Worm (Caenorhabditis elegans) whole organism, young adult: ENCODE data around the gene ncl-1.

Experiments
- B0261.1 ChIP-seq: sonication (generic microtip); optimal IDR thresholded peaks from 2 replicates; lab custom pipeline; 2016; ENCODE audit warnings: mild to moderate bottlenecking, missing genetic modification characterization, moderate library complexity, missing compliant biosample characterization
- C06A6.2 ChIP-seq: fragments of 200-800 bp; sonication (Bioruptor generic); conservative IDR thresholded peaks from 2 replicates; pipeline ENCODE4 v1.3.6; 2022; ENCODE audit warnings: missing genetic modification characterization, missing compliant biosample characterization
- F10E7.11 ChIP-seq: sonication (generic microtip); optimal IDR thresholded peaks from 2 replicates; lab custom pipeline; 2017; ENCODE audit warnings: mild to moderate bottlenecking, missing genetic modification characterization, moderate library complexity, missing compliant biosample characterization
- F49E8.2 ChIP-seq: sonication (generic microtip); optimal IDR thresholded peaks from 3 replicates; lab custom pipeline; 2017; ENCODE audit warnings: missing genetic modification characterization, mild to moderate bottlenecking, missing compliant biosample characterization, antibody characterized with exemption, moderate library complexity; ENCODE audit not compliant: insufficient read depth
- F55B11.4 ChIP-seq: sonication (generic microtip); optimal IDR thresholded peaks from 2 replicates; lab custom pipeline; 2016; ENCODE audit warnings: missing compliant biosample characterization, missing genetic modification characterization, borderline replicate concordance; ENCODE audit not compliant: insufficient read depth
- F57C9.4 ChIP-seq: sonication (generic microtip); optimal IDR thresholded peaks from 2 replicates; lab custom pipeline; 2017; ENCODE audit warnings: mild to moderate bottlenecking, missing genetic modification characterization, missing compliant biosample characterization
- T26A5.8 ChIP-seq: sonication (generic microtip); optimal IDR thresholded peaks from 2 replicates; lab custom pipeline; 2016; ENCODE audit warnings: missing genetic modification characterization, missing compliant biosample characterization
- Y95B8A.8 ChIP-seq: fragments of 200-800 bp; sonication (Bioruptor generic); IDR thresholded peaks from 2 replicates; pipeline ENCODE4 v1.3.6; 2022; ENCODE audit warnings: missing genetic modification reagents, missing genetic modification characterization, missing compliant biosample characterization
- ZK185.1 ChIP-seq: sonication (generic microtip); optimal IDR thresholded peaks from 2 replicates; lab custom pipeline; 2016; ENCODE audit warnings: mild to moderate bottlenecking, missing genetic modification characterization, missing compliant biosample characterization; ENCODE audit not compliant: poor library complexity, severe bottlenecking
- aptf-2 ChIP-seq: fragments of 200-800 bp; sonication (Bioruptor generic); conservative IDR thresholded peaks from 2 replicates; pipeline ENCODE4 v1.3.6; 2022; ENCODE audit warnings: missing genetic modification reagents, missing genetic modification characterization, missing compliant biosample characterization
- atf-7 ChIP-seq: sonication (generic microtip); optimal IDR thresholded peaks from 2 replicates; lab custom pipeline; 2017; ENCODE audit warnings: mild to moderate bottlenecking, missing genetic modification characterization, missing compliant biosample characterization
- attf-6 ChIP-seq: fragments of 200-800 bp; sonication (Bioruptor generic); IDR thresholded peaks from 2 replicates; pipeline ENCODE4 v1.3.6; 2022; ENCODE audit warnings: missing genetic modification reagents, missing genetic modification characterization, missing compliant biosample characterization
- bed-2 ChIP-seq: fragments of 200-800 bp; sonication (Bioruptor generic); IDR thresholded peaks from 2 replicates; pipeline ENCODE4 v1.3.6; 2022; ENCODE audit warnings: missing genetic modification reagents, missing genetic modification characterization, missing compliant biosample characterization
- ccch-3 ChIP-seq: fragments of 200-800 bp; sonication (Bioruptor generic); optimal IDR thresholded peaks from 2 replicates; lab custom pipeline; 2018; ENCODE audit warnings: mild to moderate bottlenecking, missing genetic modification characterization, missing compliant biosample characterization
- cebp-1 ChIP-seq, 2 experiments: fragments of 200-800 bp in 1 of 2; sonication (Bioruptor generic) in 1 of 2; sonication (generic microtip) in 1 of 2; IDR thresholded peaks in 1 of 2; optimal IDR thresholded peaks in 1 of 2; 2 replicates each; pipeline versions ENCODE4 v1.3.6 to Lab custom; 2017 to 2022; ENCODE audit warnings: missing compliant biosample characterization in 2 of 2, missing genetic modification characterization in 2 of 2, mild to moderate bottlenecking in 1 of 2, missing genetic modification reagents in 1 of 2, moderate library complexity in 1 of 2
- ceh-100 ChIP-seq: fragments of 200-800 bp; sonication (Bioruptor generic); IDR thresholded peaks from 2 replicates; pipeline ENCODE4 v1.3.6; 2022; ENCODE audit warnings: missing genetic modification reagents, missing genetic modification characterization, missing compliant biosample characterization
- ceh-27 ChIP-seq: fragments of 200-800 bp; sonication (Bioruptor generic); optimal IDR thresholded peaks from 2 replicates; lab custom pipeline; 2018; ENCODE audit warnings: mild to moderate bottlenecking, missing genetic modification characterization, moderate library complexity, missing compliant biosample characterization
- ceh-79 ChIP-seq: sonication (generic microtip); optimal IDR thresholded peaks from 2 replicates; lab custom pipeline; 2017; ENCODE audit warnings: mild to moderate bottlenecking, missing genetic modification characterization, missing compliant biosample characterization
- chd-7 ChIP-seq: sonication (generic microtip); optimal IDR thresholded peaks from 2 replicates; lab custom pipeline; 2016; ENCODE audit warnings: mild to moderate bottlenecking, missing genetic modification characterization, moderate library complexity, missing compliant biosample characterization
- dpff-1 ChIP-seq: sonication (generic microtip); optimal IDR thresholded peaks from 2 replicates; lab custom pipeline; 2017; ENCODE audit warnings: mild to moderate bottlenecking, missing genetic modification characterization, missing compliant biosample characterization
- egrh-3 ChIP-seq: fragments of 200-800 bp; sonication (Bioruptor generic); IDR thresholded peaks from 2 replicates; pipeline ENCODE4 v1.3.6; 2022; ENCODE audit warnings: missing genetic modification reagents, missing genetic modification characterization, missing compliant biosample characterization
- ekl-4 ChIP-seq: fragments of 200-800 bp; sonication (Bioruptor generic); IDR thresholded peaks from 2 replicates; pipeline ENCODE4 v1.3.6; 2022; ENCODE audit warnings: missing genetic modification reagents, missing genetic modification characterization, missing compliant biosample characterization
- him-1 ChIP-seq: sonication (generic microtip); optimal IDR thresholded peaks from 2 replicates; lab custom pipeline; 2016; ENCODE audit warnings: missing genotype, missing genetic modification reagents, missing genetic modification characterization, missing compliant biosample characterization
- hlh-26 ChIP-seq: fragments of 200-800 bp; sonication (Bioruptor generic); conservative IDR thresholded peaks from 2 replicates; pipeline ENCODE4 v1.3.6; 2022; ENCODE audit warnings: missing genetic modification reagents, missing genetic modification characterization, missing compliant biosample characterization
- let-607 ChIP-seq, 2 experiments: fragments of 200-800 bp in 1 of 2; sonication (Bioruptor generic) in 1 of 2; sonication (generic microtip) in 1 of 2; optimal IDR thresholded peaks; 2 replicates each; lab custom pipeline; 2016 to 2018; ENCODE audit warnings: mild to moderate bottlenecking in 2 of 2, missing compliant biosample characterization in 2 of 2, missing genetic modification characterization in 2 of 2, moderate library complexity in 2 of 2, missing genotype in 1 of 2
- lin-35 ChIP-seq, 3 experiments: fragments of 150-350 bp in 2 of 3; sonication (generic microtip) in 1 of 3; optimal IDR thresholded peaks; 2 replicates each; lab custom pipeline; 2014 to 2018; ENCODE audit warnings: missing biosample characterization in 3 of 3, missing genetic modification characterization in 3 of 3, missing genetic modification reagents in 3 of 3
- lin-40 ChIP-seq: sonication (generic microtip); optimal IDR thresholded peaks from 2 replicates; lab custom pipeline; 2016; ENCODE audit warnings: missing genetic modification characterization, mild to moderate bottlenecking, missing compliant biosample characterization, missing genotype, missing genetic modification reagents
- lin-54 ChIP-seq: fragments of 200-800 bp; sonication (Bioruptor generic); optimal IDR thresholded peaks from 2 replicates; lab custom pipeline; 2018; ENCODE audit warnings: mild to moderate bottlenecking, missing genetic modification characterization, missing compliant biosample characterization
- mcd-1 ChIP-seq: fragments of 200-800 bp; sonication (Bioruptor generic); IDR thresholded peaks from 2 replicates; pipeline ENCODE4 v1.3.6; 2022; ENCODE audit warnings: missing genetic modification reagents, missing genetic modification characterization, missing compliant biosample characterization
- rcor-1 ChIP-seq: fragments of 200-800 bp; sonication (Bioruptor generic); IDR thresholded peaks from 2 replicates; pipeline ENCODE4 v1.3.6; 2022; ENCODE audit warnings: missing genetic modification reagents, missing genetic modification characterization, missing compliant biosample characterization
- repo-1 ChIP-seq: sonication (generic microtip); optimal IDR thresholded peaks from 2 replicates; lab custom pipeline; 2017; ENCODE audit warnings: mild to moderate bottlenecking, missing genetic modification characterization, missing compliant biosample characterization
- sdz-38 ChIP-seq: sonication (generic microtip); optimal IDR thresholded peaks from 2 replicates; lab custom pipeline; 2016; ENCODE audit warnings: missing genotype, missing genetic modification characterization, missing compliant biosample characterization
- snpc-4 ChIP-seq, 5 experiments: fragments of 150-350 bp in 1 of 5; sonication (generic microtip) in 4 of 5; optimal IDR thresholded peaks; 2 replicates each; lab custom pipeline; 2014 to 2018; ENCODE audit warnings: missing genetic modification characterization in 5 of 5, missing biosample characterization in 3 of 5, antibody characterized with exemption in 2 of 5, mild to moderate bottlenecking in 2 of 5, missing compliant biosample characterization in 2 of 5, missing genotype in 2 of 5, moderate library complexity in 2 of 5, missing genetic modification reagents in 1 of 5
- tbp1 ChIP-seq: fragments of 200-800 bp; sonication (Bioruptor generic); optimal IDR thresholded peaks from 2 replicates; lab custom pipeline; 2018; ENCODE audit warnings: mild to moderate bottlenecking, missing genetic modification characterization, missing compliant biosample characterization
- zim-3 ChIP-seq: sonication (generic microtip); optimal IDR thresholded peaks from 2 replicates; lab custom pipeline; 2017; ENCODE audit warnings: mild to moderate bottlenecking, missing genetic modification characterization, moderate library complexity, missing compliant biosample characterization
- ztf-26 ChIP-seq: sonication (generic microtip); optimal IDR thresholded peaks from 2 replicates; lab custom pipeline; 2017; ENCODE audit warnings: missing genetic modification characterization, missing compliant biosample characterization

ncl-1 gene

ce11 chrIII:7737646-7738258, 18.2 kb downstream of the ncl-1 start:
- TF ChIP-seq repo-1 (tag; lab: Kevin White, UChicago) (peak; percentile 11), ztf-26 (tag; lab: Kevin White, UChicago) (peak; percentile 8), zim-3 (tag; lab: Kevin White, UChicago) (peak; percentile 59), C06A6.2 (GFP tag; lab: Robert Waterston, UW) (0 out of 2 replicates have a peak, but pooled peaks have one; percentile 49), Y95B8A.8 (GFP tag; lab: Robert Waterston, UW) (no peak), dpff-1 (tag; lab: Kevin White, UChicago) (peak; percentile 74), ZK185.1 (tag; lab: Kevin White, UChicago) (peak; percentile 51), him-1 (tag; lab: Kevin White, UChicago) (no peak), let-607 (tag; optimal IDR thresholded peaks at IDR 0.05; lab: Kevin White, UChicago) (peak in 1 of 2 experiments; percentile 26), aptf-2 (GFP tag; lab: Robert Waterston, UW) (0 out of 2 replicates have a peak, but pooled peaks have one; percentile 11), lin-35 (GFP tag; optimal IDR thresholded peaks at IDR 0.05; lab: Kevin White, UChicago) (peak in 1 of 3 experiments; percentile 40), chd-7 (tag; lab: Kevin White, UChicago) (peak; percentile 52), cebp-1 (GFP tag; IDR thresholded peaks at IDR 0.05; lab: Robert Waterston, UW) (no peak), cebp-1 (tag; optimal IDR thresholded peaks at IDR 0.05; lab: Kevin White, UChicago) (peak; percentile 14), F10E7.11 (tag; lab: Kevin White, UChicago) (peak; percentile 52), sdz-38 (tag; lab: Kevin White, UChicago) (no peak)

ce11 chrIII:7743183-7743582, 23.7 kb downstream of the ncl-1 start:
- TF ChIP-seq ekl-4 (GFP tag; lab: Robert Waterston, UW) (no peak), mcd-1 (no peak), attf-6 (no peak), ccch-3 (GFP tag; lab: Kevin White, UChicago) (no peak), rcor-1 (no peak), bed-2 (GFP tag; lab: Robert Waterston, UW) (no peak), ceh-79 (no peak), ceh-27 (GFP tag; lab: Kevin White, UChicago) (no peak)

- TF ChIP-seq tbp1 (GFP tag; lab: Kevin White, UChicago): no peak
- TF ChIP-seq him-1 (tag; lab: Kevin White, UChicago): no peak
- TF ChIP-seq ceh-100 (GFP tag; lab: Robert Waterston, UW): no peak
- no peak for TF ChIP-seq F49E8.2 (tag; lab: Kevin White, UChicago)
- no peak for TF ChIP-seq F57C9.4 (tag; lab: Kevin White, UChicago)
- no peak for TF ChIP-seq B0261.1 (tag; lab: Kevin White, UChicago)
- no peak for TF ChIP-seq lin-40 (tag; lab: Kevin White, UChicago)
- TF ChIP-seq snpc-4 (GFP tag; optimal IDR thresholded peaks at IDR 0.05; lab: Kevin White, UChicago): no peak
- TF ChIP-seq snpc-4 (tag; optimal IDR thresholded peaks at IDR 0.05; lab: Kevin White, UChicago): no peak
- TF ChIP-seq T26A5.8 (tag; lab: Kevin White, UChicago): no peak
- no peak for TF ChIP-seq lin-54 (GFP tag; lab: Kevin White, UChicago)
- TF ChIP-seq atf-7 (tag; lab: Kevin White, UChicago): no peak
- TF ChIP-seq egrh-3: no peak
- no peak for TF ChIP-seq hlh-26
- no peak for TF ChIP-seq F55B11.4
- no peak for TF ChIP-seq let-607 (tag; optimal IDR thresholded peaks at IDR 0.05; lab: Kevin White, UChicago)
Measured at ce11 chrIII:7754348-7754747, 34.8 kb downstream of the ncl-1 start, which contains the start of gene cdh-3. cdh-3 (minus strand) TSS chrIII:7754448.
